Fruit fly (Drosophila melanogaster) whole organism, wandering third instar larva: ENCODE results near the gene CG11309.
A peak's percentile ranks its signal among the peaks of the same experiment; 100 is the strongest.

Source experiments
- CG9705 ChIP-seq: fragments of 200-800 bp; sonication (Bioruptor generic); optimal IDR thresholded peaks from 2 replicates; lab custom pipeline; 2018; ENCODE audit warnings: missing biosample characterization, mild to moderate bottlenecking, missing genetic modification characterization
- Dif ChIP-seq: fragments of 200-275, 200-300 bp; sonication (Bioruptor generic); optimal IDR thresholded peaks from 2 replicates; lab custom pipeline; 2018; ENCODE audit warnings: missing biosample characterization, missing genetic modification characterization; ENCODE audit not compliant: partially characterized antibody
- GATAd ChIP-seq: sonication (Bioruptor generic); optimal IDR thresholded peaks from 2 replicates; lab custom pipeline; 2016; ENCODE audit warnings: missing biosample characterization, missing genetic modification characterization
- HLH106 ChIP-seq: fragments of 200-800 bp; optimal IDR thresholded peaks from 3 replicates; lab custom pipeline; 2019; ENCODE audit warnings: missing biosample characterization, mild to moderate bottlenecking, missing genetic modification characterization, moderate library complexity
- Hnf4 ChIP-seq: fragments of 200-800 bp; sonication (Bioruptor generic); optimal IDR thresholded peaks from 2 replicates; lab custom pipeline; 2016; ENCODE audit warnings: missing biosample characterization, mild to moderate bottlenecking, missing genetic modification characterization
- Hr78 ChIP-seq: fragments of >200 bp; optimal IDR thresholded peaks from 2 replicates; lab custom pipeline; 2017; ENCODE audit warnings: missing biosample characterization, missing genetic modification characterization
- Hr83 ChIP-seq: fragments of 200-300 bp; sonication (Bioruptor generic); optimal IDR thresholded peaks from 2 replicates; lab custom pipeline; 2016; ENCODE audit warnings: missing biosample characterization, mild to moderate bottlenecking, missing genetic modification characterization, moderate library complexity; ENCODE audit not compliant: poor library complexity, severe bottlenecking
- Mio ChIP-seq: sonication (Bioruptor generic); optimal IDR thresholded peaks from 2 replicates; lab custom pipeline; 2016; ENCODE audit warnings: missing biosample characterization, missing genetic modification characterization
- Myc ChIP-seq: fragments of >200 bp; optimal IDR thresholded peaks from 2 replicates; lab custom pipeline; 2017
- OdsH ChIP-seq: fragments of 200-800 bp; sonication (Bioruptor generic); optimal IDR thresholded peaks from 2 replicates; lab custom pipeline; 2016; ENCODE audit warnings: missing biosample characterization, mild to moderate bottlenecking, missing genetic modification characterization
- Rel ChIP-seq, 2 experiments: fragments of 200-800 bp; sonication (Bioruptor generic) in 1 of 2; optimal IDR thresholded peaks; 2 replicates in 1 of 2; 3 replicates in 1 of 2; lab custom pipeline; 2016 to 2019; ENCODE audit warnings: mild to moderate bottlenecking in 2 of 2, missing biosample characterization in 2 of 2, missing genetic modification characterization in 2 of 2, moderate library complexity in 1 of 2
- Vsx2 ChIP-seq: fragments of 200-300, 225-300 bp; sonication (Bioruptor generic); optimal IDR thresholded peaks from 2 replicates; lab custom pipeline; 2018; ENCODE audit warnings: missing biosample characterization, missing genetic modification characterization; ENCODE audit not compliant: partially characterized antibody
- br ChIP-seq: fragments of 200-800 bp; sonication (Bioruptor generic); optimal IDR thresholded peaks from 2 replicates; lab custom pipeline; 2016; ENCODE audit warnings: missing biosample characterization, missing genetic modification characterization
- brk ChIP-seq: fragments of 200-800 bp; sonication (Bioruptor generic); optimal IDR thresholded peaks from 2 replicates; lab custom pipeline; 2016; ENCODE audit warnings: missing biosample characterization, mild to moderate bottlenecking, missing genetic modification characterization
- dsf ChIP-seq: sonication (Bioruptor generic); optimal IDR thresholded peaks from 2 replicates; lab custom pipeline; 2016; ENCODE audit warnings: missing biosample characterization, missing genetic modification characterization, borderline replicate concordance
- ey ChIP-seq: fragments of 200-800 bp; sonication (Bioruptor generic); optimal IDR thresholded peaks from 2 replicates; lab custom pipeline; 2016; ENCODE audit warnings: missing biosample characterization, missing genetic modification characterization
- foxo ChIP-seq, 2 experiments: fragments of 200-800 bp; sonication (Bioruptor generic); optimal IDR thresholded peaks; 2 replicates in 1 of 2; 3 replicates in 1 of 2; lab custom pipeline; 2016 to 2017; ENCODE audit warnings: missing biosample characterization in 2 of 2, missing genetic modification characterization in 2 of 2
- fru ChIP-seq: fragments of 200-800 bp; sonication (Bioruptor generic); optimal IDR thresholded peaks from 3 replicates; lab custom pipeline; 2016; ENCODE audit warnings: missing biosample characterization, mild to moderate bottlenecking, missing genetic modification characterization
- h ChIP-seq: fragments of 200-800 bp; sonication (Bioruptor generic); optimal IDR thresholded peaks from 3 replicates; lab custom pipeline; 2016; ENCODE audit warnings: missing biosample characterization, mild to moderate bottlenecking, missing genetic modification characterization
- jim ChIP-seq: fragments of 175-275, 200-325 bp; sonication (Bioruptor generic); optimal IDR thresholded peaks from 2 replicates; lab custom pipeline; 2016; ENCODE audit warnings: missing biosample characterization, mild to moderate bottlenecking, missing genetic modification characterization
- lola ChIP-seq: fragments of >200 bp; optimal IDR thresholded peaks from 2 replicates; lab custom pipeline; 2017; ENCODE audit warnings: missing biosample characterization, missing genetic modification characterization
- pan ChIP-seq: fragments of >200 bp; optimal IDR thresholded peaks from 2 replicates; lab custom pipeline; 2017
- psq ChIP-seq: fragments of 200-800 bp; sonication (Bioruptor generic); optimal IDR thresholded peaks from 3 replicates; lab custom pipeline; 2017; ENCODE audit warnings: missing biosample characterization, mild to moderate bottlenecking, missing genetic modification characterization, moderate library complexity
- tai ChIP-seq: sonication (Bioruptor generic); optimal IDR thresholded peaks from 2 replicates; lab custom pipeline; 2016; ENCODE audit warnings: missing biosample characterization, missing genetic modification characterization
- usp ChIP-seq: fragments of >200 bp; optimal IDR thresholded peaks from 2 replicates; lab custom pipeline; 2017; ENCODE audit warnings: missing biosample characterization, missing genetic modification characterization
- woc ChIP-seq: sonication (Bioruptor generic); optimal IDR thresholded peaks from 2 replicates; lab custom pipeline; 2016; ENCODE audit warnings: missing biosample characterization, mild to moderate bottlenecking, missing genetic modification characterization

CG11309 gene

dm6 chr3L:21343254-21344083, 39.0 kb upstream of the CG11309 start, which contains the start of the genes Tbc1d8-9 and CG32436:
Gene Tbc1d8-9, minus strand, starts transcription at chr3L:21343716.
Gene CG32436, plus strand, starts transcription at chr3L:21344033.
- TF ChIP-seq OdsH (GFP tag; lab: Kevin White, UChicago) (peak; percentile 49), GATAd (GFP tag; lab: Kevin White, UChicago) (no peak)
- TF ChIP-seq, all 38 proteins: peak for 1

dm6 chr3L:21342592-21342991, 38.1 kb upstream of the CG11309 start:
- TF ChIP-seq Rel (GFP tag; optimal IDR thresholded peaks at IDR 0.05; lab: Kevin White, UChicago) = no peak
- TF ChIP-seq Rel (tag; optimal IDR thresholded peaks at IDR 0.05; lab: Kevin White, UChicago) = peak; percentile 17
- no peak for TF ChIP-seq ey

dm6 chr3L:21334999-21335631, 30.7 kb upstream of the CG11309 start, which contains the start of gene Tsr1:
Gene Tsr1, plus strand, starts transcription at chr3L:21335215.
- TF ChIP-seq Myc (peak; percentile 84), ey (no peak), h (GFP tag; lab: Kevin White, UChicago) (no peak), OdsH (GFP tag; lab: Kevin White, UChicago) (no peak), dsf (no peak), Rel (GFP tag; optimal IDR thresholded peaks at IDR 0.05; lab: Kevin White, UChicago) (no peak), Rel (tag; optimal IDR thresholded peaks at IDR 0.05; lab: Kevin White, UChicago) (no peak)
- TF ChIP-seq, all 38 proteins: peak for 1

- no peak for TF ChIP-seq GATAd (GFP tag; lab: Kevin White, UChicago)
- TF ChIP-seq tai = no peak
- TF ChIP-seq usp (GFP tag; lab: Kevin White, UChicago) = no peak
- no peak for TF ChIP-seq Dif (GFP tag; lab: Kevin White, UChicago)
- TF ChIP-seq pan = no peak
- no peak for TF ChIP-seq OdsH (GFP tag; lab: Kevin White, UChicago)
- no peak for TF ChIP-seq Hnf4 (GFP tag; lab: Kevin White, UChicago)
- TF ChIP-seq Hr83 (GFP tag; lab: Kevin White, UChicago) = no peak
- no peak for TF ChIP-seq fru (GFP tag; lab: Kevin White, UChicago)
- TF ChIP-seq Hr78 (GFP tag; lab: Kevin White, UChicago) = no peak
Measured at dm6 chr3L:21324724-21325123, 20.3 kb upstream of the CG11309 start.

dm6 chr3L:21321807-21322503, 17.5 kb upstream of the CG11309 start:
- TF ChIP-seq jim (GFP tag; lab: Kevin White, UChicago) = no peak
- TF ChIP-seq fru (GFP tag; lab: Kevin White, UChicago) = peak; percentile 28
- TF ChIP-seq CG9705 = no peak
- no peak for TF ChIP-seq Rel (GFP tag; optimal IDR thresholded peaks at IDR 0.05; lab: Kevin White, UChicago)
- no peak for TF ChIP-seq Rel (tag; optimal IDR thresholded peaks at IDR 0.05; lab: Kevin White, UChicago)
- peak; percentile 28 for TF ChIP-seq HLH106 (tag; lab: Kevin White, UChicago)
- peak; percentile 38 for TF ChIP-seq ey
- TF ChIP-seq Hr83 (GFP tag; lab: Kevin White, UChicago) = no peak
- peak; percentile 5 for TF ChIP-seq br (GFP tag; lab: Kevin White, UChicago)
- peak; percentile 6 for TF ChIP-seq OdsH (GFP tag; lab: Kevin White, UChicago)
- TF ChIP-seq brk (GFP tag; lab: Kevin White, UChicago) = no peak
- TF ChIP-seq foxo (GFP tag; optimal IDR thresholded peaks at IDR 0.05; lab: Kevin White, UChicago) = peak in 1 of 2 experiments; percentile 25
- TF ChIP-seq tai = no peak
- no peak for TF ChIP-seq lola (GFP tag; lab: Kevin White, UChicago)
- TF ChIP-seq Myc = no peak
- no peak for TF ChIP-seq woc (GFP tag; lab: Kevin White, UChicago)
- TF ChIP-seq pan = no peak
- TF ChIP-seq psq = no peak
- TF ChIP-seq Mio = no peak
- no peak for TF ChIP-seq Vsx2
- TF ChIP-seq GATAd (GFP tag; lab: Kevin White, UChicago) = no peak
- TF ChIP-seq, all 38 proteins: peak for 6
